Worm (Caenorhabditis elegans) whole organism, mixed stage, embryonic: ENCODE data around the gene B0496.1.

Experiments
- bed-3 ChIP-seq: fragments of 200-800 bp; sonication (Bioruptor generic); optimal IDR thresholded peaks from 3 replicates; lab custom pipeline; 2018; ENCODE audit warnings: mild to moderate bottlenecking, missing genetic modification characterization, moderate library complexity, missing compliant biosample characterization
- ceh-83 ChIP-seq: fragments of 200-800 bp; sonication (Bioruptor generic); optimal IDR thresholded peaks from 2 replicates; lab custom pipeline; 2018; ENCODE audit warnings: mild to moderate bottlenecking, missing genetic modification characterization, missing compliant biosample characterization
- ces-1 ChIP-seq: fragments of 150-350 bp; optimal IDR thresholded peaks from 2 replicates; lab custom pipeline; 2014; ENCODE audit warnings: missing biosample characterization, missing genetic modification reagents, missing genetic modification characterization
- elt-3 ChIP-seq: fragments of 150-350 bp; optimal IDR thresholded peaks from 2 replicates; lab custom pipeline; 2014; ENCODE audit warnings: missing biosample characterization, missing genetic modification characterization
- flh-1 ChIP-seq: fragments of 200-800 bp; sonication (Bioruptor generic); optimal IDR thresholded peaks from 2 replicates; lab custom pipeline; 2018; ENCODE audit warnings: mild to moderate bottlenecking, missing genetic modification characterization, moderate library complexity, missing compliant biosample characterization
- lsy-2 ChIP-seq: fragments of 150-350 bp; optimal IDR thresholded peaks from 2 replicates; lab custom pipeline; 2014; ENCODE audit warnings: missing biosample characterization, missing genetic modification characterization
- nhr-237 ChIP-seq: fragments of 150-350 bp; optimal IDR thresholded peaks from 2 replicates; lab custom pipeline; 2014; ENCODE audit warnings: missing biosample characterization, missing genetic modification characterization
- nhr-28 ChIP-seq: fragments of 150-350 bp; optimal IDR thresholded peaks from 2 replicates; lab custom pipeline; 2014; ENCODE audit warnings: missing biosample characterization, missing genetic modification characterization
- nhr-76 ChIP-seq: sonication (generic microtip); optimal IDR thresholded peaks from 2 replicates; lab custom pipeline; 2017; ENCODE audit warnings: missing biosample characterization, missing genetic modification characterization
- pha-4 ChIP-seq: fragments of 150-350 bp; optimal IDR thresholded peaks from 2 replicates; lab custom pipeline; 2018; ENCODE audit warnings: missing biosample characterization, missing genetic modification reagents, missing genetic modification characterization
- snpc-4 ChIP-seq: fragments of 150-350 bp; optimal IDR thresholded peaks from 2 replicates; lab custom pipeline; 2014; ENCODE audit warnings: missing biosample characterization, missing genetic modification characterization
- unc-39 ChIP-seq: fragments of 150-350 bp; optimal IDR thresholded peaks from 2 replicates; lab custom pipeline; 2014; ENCODE audit warnings: missing biosample characterization, missing genetic modification characterization
- ztf-11 ChIP-seq: fragments of 150-350 bp; optimal IDR thresholded peaks from 2 replicates; lab custom pipeline; 2014; ENCODE audit warnings: missing biosample characterization, missing genetic modification characterization

ce11 chrIV:7478134-7478533 is 32.0 kb downstream of the B0496.1 start, which contains the start of gene rod-1:
- no peak for TF ChIP-seq ces-1
- TF ChIP-seq ceh-83: no peak
- TF ChIP-seq nhr-76 (tag; lab: Kevin White, UChicago): no peak
- TF ChIP-seq nhr-28: no peak
- TF ChIP-seq flh-1 (GFP tag; lab: Kevin White, UChicago): no peak
- no peak for TF ChIP-seq bed-3 (GFP tag; lab: Kevin White, UChicago)
- TF ChIP-seq nhr-237 (tag; lab: Kevin White, UChicago): no peak
- TF ChIP-seq snpc-4 (tag; lab: Kevin White, UChicago): no peak
- TF ChIP-seq lsy-2 (tag; lab: Kevin White, UChicago): no peak
- TF ChIP-seq unc-39: no peak
- TF ChIP-seq elt-3: no peak
- TF ChIP-seq ztf-11: no peak
- TF ChIP-seq pha-4: no peak
